Worm (Caenorhabditis elegans) whole organism, L3 larva: ENCODE measurements around the gene cyp-35B3.

Experiments used
- R02D3.7 ChIP-seq: fragments of 150-350 bp; optimal IDR thresholded peaks from 2 replicates; lab custom pipeline; 2014; ENCODE audit warnings: missing biosample characterization, missing genetic modification characterization
- ama-1 ChIP-seq: fragments of 150-350 bp; optimal IDR thresholded peaks from 2 replicates; lab custom pipeline; 2018
- ceh-16 ChIP-seq: sonication (generic microtip); optimal IDR thresholded peaks from 2 replicates; lab custom pipeline; 2017; ENCODE audit warnings: missing biosample characterization, missing genetic modification characterization
- ceh-28 ChIP-seq: fragments of 150-350 bp; optimal IDR thresholded peaks from 2 replicates; lab custom pipeline; 2014; ENCODE audit warnings: missing biosample characterization, missing genetic modification reagents, missing genetic modification characterization
- egl-27 ChIP-seq: sonication (generic microtip); optimal IDR thresholded peaks from 4 replicates; lab custom pipeline; 2017; ENCODE audit warnings: missing biosample characterization, missing genetic modification reagents, missing genetic modification characterization
- elt-1 ChIP-seq: fragments of 150-350 bp; optimal IDR thresholded peaks from 2 replicates; lab custom pipeline; 2014; ENCODE audit warnings: missing biosample characterization, missing genetic modification characterization
- elt-3 ChIP-seq, 3 experiments: fragments of 150-350 bp in 1 of 3; sonication (generic microtip) in 2 of 3; optimal IDR thresholded peaks; 2 replicates in 2 of 3; 4 replicates in 1 of 3; lab custom pipeline; 2014 to 2017; ENCODE audit warnings: missing biosample characterization in 3 of 3, missing genetic modification characterization in 3 of 3
- eor-1 ChIP-seq, 2 experiments: fragments of 150-350 bp; optimal IDR thresholded peaks; 2 replicates each; lab custom pipeline; 2014 to 2018; ENCODE audit warnings: missing biosample characterization in 2 of 2, missing genetic modification characterization in 2 of 2
- fkh-10 ChIP-seq: sonication (generic microtip); optimal IDR thresholded peaks from 2 replicates; lab custom pipeline; 2017; ENCODE audit warnings: missing biosample characterization, missing genetic modification reagents, missing genetic modification characterization
- fkh-2 ChIP-seq: fragments of 150-350 bp; optimal IDR thresholded peaks from 2 replicates; lab custom pipeline; 2014; ENCODE audit warnings: missing biosample characterization, missing genetic modification reagents, missing genetic modification characterization
- jun-1 ChIP-seq: fragments of 150-350 bp; optimal IDR thresholded peaks from 2 replicates; lab custom pipeline; 2014; ENCODE audit warnings: missing biosample characterization, missing genetic modification reagents, missing genetic modification characterization
- mdl-1 ChIP-seq: fragments of 150-350 bp; optimal IDR thresholded peaks from 2 replicates; lab custom pipeline; 2014; ENCODE audit warnings: missing biosample characterization, missing genetic modification characterization
- mml-1 ChIP-seq: fragments of 150-350 bp; sonication (generic microtip); optimal IDR thresholded peaks from 3 replicates; lab custom pipeline; 2014; ENCODE audit warnings: missing biosample characterization, missing genetic modification characterization
- nhr-11 ChIP-seq: fragments of 150-350 bp; optimal IDR thresholded peaks from 2 replicates; lab custom pipeline; 2014; ENCODE audit warnings: missing biosample characterization, missing genetic modification characterization
- nhr-23 ChIP-seq: fragments of 150-350 bp; optimal IDR thresholded peaks from 2 replicates; lab custom pipeline; 2014; ENCODE audit warnings: missing biosample characterization, missing genetic modification reagents, missing genetic modification characterization
- nhr-237 ChIP-seq: fragments of 150-350 bp; optimal IDR thresholded peaks from 2 replicates; lab custom pipeline; 2014; ENCODE audit warnings: missing biosample characterization, missing genetic modification characterization
- nhr-25 ChIP-seq: sonication (generic microtip); optimal IDR thresholded peaks from 2 replicates; lab custom pipeline; 2017; ENCODE audit warnings: missing biosample characterization, missing genetic modification characterization
- nhr-28 ChIP-seq: fragments of 150-350 bp; optimal IDR thresholded peaks from 2 replicates; lab custom pipeline; 2014; ENCODE audit warnings: missing biosample characterization, missing genetic modification characterization
- nhr-43 ChIP-seq: sonication (generic microtip); optimal IDR thresholded peaks from 2 replicates; lab custom pipeline; 2016; ENCODE audit warnings: mild to moderate bottlenecking, missing genetic modification characterization, missing compliant biosample characterization; ENCODE audit not compliant: poor library complexity, severe bottlenecking
- nhr-67 ChIP-seq: fragments of 150-350 bp; optimal IDR thresholded peaks from 2 replicates; lab custom pipeline; 2014; ENCODE audit warnings: missing biosample characterization, missing genetic modification characterization
- nhr-76 ChIP-seq: fragments of 150-350 bp; sonication (generic microtip); optimal IDR thresholded peaks from 5 replicates; lab custom pipeline; 2014; ENCODE audit warnings: missing biosample characterization, missing genetic modification characterization
- pha-4 ChIP-seq: fragments of 150-350 bp; optimal IDR thresholded peaks from 2 replicates; lab custom pipeline; 2014; ENCODE audit warnings: missing biosample characterization, missing genetic modification reagents, missing genetic modification characterization
- pqm-1 ChIP-seq: fragments of 150-350 bp; optimal IDR thresholded peaks from 2 replicates; lab custom pipeline; 2017; ENCODE audit warnings: missing biosample characterization, missing genetic modification characterization, inconsistent platforms
- tbx-2 ChIP-seq: sonication (generic microtip); optimal IDR thresholded peaks from 2 replicates; lab custom pipeline; 2016; ENCODE audit warnings: mild to moderate bottlenecking, missing genetic modification characterization, missing compliant biosample characterization
- unc-39 ChIP-seq: sonication (generic microtip); optimal IDR thresholded peaks from 4 replicates; lab custom pipeline; 2017; ENCODE audit warnings: missing biosample characterization, missing genetic modification characterization
- unc-62 ChIP-seq: fragments of 150-350 bp; sonication (generic microtip); optimal IDR thresholded peaks from 4 replicates; lab custom pipeline; 2014; ENCODE audit warnings: missing biosample characterization, missing genetic modification reagents, missing genetic modification characterization
- ztf-4 ChIP-seq: fragments of 150-350 bp; optimal IDR thresholded peaks from 2 replicates; lab custom pipeline; 2014; ENCODE audit warnings: missing biosample characterization, missing genetic modification characterization

Gene cyp-35B3

ce11 chrV:3972846-3973245 lies 27.7 kb downstream of the cyp-35B3 start, which contains the start of gene cyp-34A10:
cyp-34A10 (minus strand) TSS chrV:3972991.
- no peak for TF ChIP-seq nhr-76 (tag; lab: Kevin White, UChicago)
- TF ChIP-seq ceh-16 (tag; lab: Kevin White, UChicago) = no peak
- no peak for TF ChIP-seq eor-1 (tag; optimal IDR thresholded peaks at IDR 0.05; lab: Kevin White, UChicago)
- no peak for TF ChIP-seq elt-3 (tag; optimal IDR thresholded peaks at IDR 0.05; lab: Kevin White, UChicago)
- TF ChIP-seq, all 47 proteins: peak for 0

- no peak for TF ChIP-seq nhr-43 (tag; lab: Kevin White, UChicago)
- no peak for TF ChIP-seq jun-1 (tag; lab: Kevin White, UChicago)
- no peak for TF ChIP-seq nhr-237 (tag; lab: Kevin White, UChicago)
- TF ChIP-seq nhr-11 = no peak
- TF ChIP-seq nhr-28 (tag; lab: Kevin White, UChicago) = no peak
Measured at ce11 chrV:3974361-3974760, 29.2 kb downstream of the cyp-35B3 start, which contains the start of gene str-82. str-82 (plus strand) TSS chrV:3974661.

- TF ChIP-seq tbx-2 (tag; lab: Kevin White, UChicago) (no peak), nhr-76 (tag; lab: Kevin White, UChicago) (no peak), unc-62 (GFP tag; lab: Kevin White, UChicago) (no peak), ztf-4 (no peak), eor-1 (tag; optimal IDR thresholded peaks at IDR 0.05; lab: Kevin White, UChicago) (no peak), pqm-1 (tag; lab: Kevin White, UChicago) (no peak), jun-1 (tag; lab: Kevin White, UChicago) (no peak), ama-1 (lab: Kevin White, UChicago) (no peak), R02D3.7 (tag; lab: Kevin White, UChicago) (no peak), pha-4 (tag; lab: Kevin White, UChicago) (no peak), nhr-67 (tag; lab: Kevin White, UChicago) (no peak), nhr-28 (tag; lab: Kevin White, UChicago) (no peak), fkh-2 (tag; lab: Kevin White, UChicago) (no peak), egl-27 (tag; lab: Kevin White, UChicago) (no peak), ceh-16 (tag; lab: Kevin White, UChicago) (no peak), mml-1 (tag; lab: Kevin White, UChicago) (no peak), nhr-23 (tag; lab: Kevin White, UChicago) (no peak), fkh-10 (GFP tag; lab: Kevin White, UChicago) (no peak), nhr-237 (tag; lab: Kevin White, UChicago) (no peak)
Measured at ce11 chrV:3976964-3977363, 31.8 kb downstream of the cyp-35B3 start, which contains the start of gene str-83. str-83 (plus strand) TSS chrV:3977264.

- no peak for TF ChIP-seq ztf-4
- TF ChIP-seq nhr-25 = peak; percentile 54
- TF ChIP-seq, all 47 proteins: peak for 1
Measured at ce11 chrV:3979053-3979452, 33.9 kb downstream of the cyp-35B3 start, which contains the start of gene nlp-34. nlp-34 (minus strand) TSS chrV:3979134.

ce11 chrV:3979819-3980218 lies 34.7 kb downstream of the cyp-35B3 start, which contains the start of gene nlp-31:
nlp-31 (plus strand) TSS chrV:3980055.
- peak; percentile 3 for TF ChIP-seq tbx-2 (tag; lab: Kevin White, UChicago)
- no peak for TF ChIP-seq nhr-237 (tag; lab: Kevin White, UChicago)
- TF ChIP-seq nhr-23 (tag; lab: Kevin White, UChicago) = peak; percentile 65
- TF ChIP-seq elt-1 (tag; lab: Kevin White, UChicago) = peak; percentile 21
- TF ChIP-seq elt-3 (tag; optimal IDR thresholded peaks at IDR 0.05; lab: Kevin White, UChicago) = peak; percentile 54 to 94 (median 76)
- TF ChIP-seq unc-62 (GFP tag; lab: Kevin White, UChicago) = no peak
- TF ChIP-seq ceh-16 (tag; lab: Kevin White, UChicago) = no peak
- no peak for TF ChIP-seq mdl-1 (tag; lab: Kevin White, UChicago)
- peak; percentile 55 for TF ChIP-seq nhr-43 (tag; lab: Kevin White, UChicago)
- peak; percentile 90 for TF ChIP-seq nhr-25
- TF ChIP-seq ceh-28 = peak; percentile 43

ce11 chrV:3980228-3980933 lies 35.2 kb downstream of the cyp-35B3 start:
- TF ChIP-seq nhr-23 (tag; lab: Kevin White, UChicago) (peak; percentile 75), nhr-25 (peak; percentile 51), unc-39 (tag; lab: Kevin White, UChicago) (no peak)
